Worm (Caenorhabditis elegans): ENCODE measurements around the gene cki-1.

Gene cki-1

ce11 chrII:7832054-7832453 lies 21.0 kb downstream of the cki-1 start, which contains the start of gene T09A5.14:
T09A5.14 (plus strand) TSS chrII:7832354.
- TF ChIP-seq eor-1 (tag; optimal IDR thresholded peaks at IDR 0.05) (no peak), jun-1 (tag; optimal IDR thresholded peaks at IDR 0.05) (no peak), hmg-11 (tag; optimal IDR thresholded peaks at IDR 0.05) (no peak)

- TF ChIP-seq nhr-43 (tag; optimal IDR thresholded peaks at IDR 0.05; ENCODE audit: poor library complexity, severe bottlenecking) (no peak), fos-1 (tag; optimal IDR thresholded peaks at IDR 0.05) (no peak), pha-4 (tag; optimal IDR thresholded peaks at IDR 0.05) (peak; percentile 28)
Observed at ce11 chrII:7835314-7835713, 24.3 kb downstream of the cki-1 start, which contains the start of gene cex-2. cex-2 (minus strand) TSS chrII:7835414.

ce11 chrII:7836613-7837226 lies 25.7 kb downstream of the cki-1 start:
- TF ChIP-seq egl-5 (tag; optimal IDR thresholded peaks at IDR 0.05) (peak; percentile 80), nhr-11 (tag; optimal IDR thresholded peaks at IDR 0.05) (peak; percentile 37), ZK546.5 (tag; optimal IDR thresholded peaks at IDR 0.05) (no peak), nfya-1 (tag; optimal IDR thresholded peaks at IDR 0.05; ENCODE audit: insufficient read depth) (peak; percentile 12), unc-62 (GFP tag; optimal IDR thresholded peaks at IDR 0.05) (peak; percentile 47), lin-39 (tag; optimal IDR thresholded peaks at IDR 0.05) (peak; percentile 59), egl-27 (tag; optimal IDR thresholded peaks at IDR 0.05) (no peak)

- TF ChIP-seq lin-39 (tag; optimal IDR thresholded peaks at IDR 0.05) (peak; percentile 91), elt-2 (tag; optimal IDR thresholded peaks at IDR 0.05) (no peak), nhr-12 (tag; optimal IDR thresholded peaks at IDR 0.05) (no peak), sea-2 (GFP tag; optimal IDR thresholded peaks at IDR 0.05) (peak; percentile 5), ceh-28 (tag; optimal IDR thresholded peaks at IDR 0.05) (no peak), nhr-11 (tag; optimal IDR thresholded peaks at IDR 0.05) (no peak), ceh-9 (tag; optimal IDR thresholded peaks at IDR 0.05) (no peak), nhr-25 (tag; optimal IDR thresholded peaks at IDR 0.05) (no peak), nhr-76 (tag; optimal IDR thresholded peaks at IDR 0.05) (no peak), egl-5 (tag; optimal IDR thresholded peaks at IDR 0.05) (no peak), jun-1 (tag; optimal IDR thresholded peaks at IDR 0.05) (no peak), ztf-11 (tag; optimal IDR thresholded peaks at IDR 0.05) (no peak), ama-1 (optimal IDR thresholded peaks at IDR 0.05) (no peak), fkh-2 (tag; optimal IDR thresholded peaks at IDR 0.05) (peak; percentile 51), nhr-28 (tag; optimal IDR thresholded peaks at IDR 0.05) (no peak), elt-1 (tag; optimal IDR thresholded peaks at IDR 0.05) (no peak), ceh-16 (tag; optimal IDR thresholded peaks at IDR 0.05) (no peak), aly-2 (tag; optimal IDR thresholded peaks at IDR 0.05) (no peak), R02D3.7 (tag; optimal IDR thresholded peaks at IDR 0.05) (no peak), nhr-23 (tag; optimal IDR thresholded peaks at IDR 0.05) (no peak), nhr-237 (tag; optimal IDR thresholded peaks at IDR 0.05) (no peak), nhr-43 (tag; optimal IDR thresholded peaks at IDR 0.05; ENCODE audit: poor library complexity, severe bottlenecking) (no peak), lsy-12 (tag; optimal IDR thresholded peaks at IDR 0.05) (no peak), skn-1 (tag; optimal IDR thresholded peaks at IDR 0.05) (no peak), nhr-77 (tag; optimal IDR thresholded peaks at IDR 0.05) (no peak), ztf-4 (tag; optimal IDR thresholded peaks at IDR 0.05) (no peak), pha-4 (tag; optimal IDR thresholded peaks at IDR 0.05) (peak; percentile 1), zag-1 (tag; optimal IDR thresholded peaks at IDR 0.05) (no peak), hmg-11 (tag; optimal IDR thresholded peaks at IDR 0.05) (no peak), snpc-4 (tag; optimal IDR thresholded peaks at IDR 0.05) (no peak), mml-1 (tag; optimal IDR thresholded peaks at IDR 0.05) (no peak), fos-1 (tag; optimal IDR thresholded peaks at IDR 0.05) (no peak), lin-15B (tag; optimal IDR thresholded peaks at IDR 0.05) (no peak), ceh-82 (tag; optimal IDR thresholded peaks at IDR 0.05) (no peak), mdl-1 (tag; optimal IDR thresholded peaks at IDR 0.05) (no peak), elt-3 (tag; optimal IDR thresholded peaks at IDR 0.05) (no peak), nfya-1 (tag; optimal IDR thresholded peaks at IDR 0.05; ENCODE audit: insufficient read depth) (peak; percentile 46), unc-62 (GFP tag; optimal IDR thresholded peaks at IDR 0.05) (no peak)
Observed at ce11 chrII:7838661-7839060, 27.6 kb downstream of the cki-1 start.

All from whole organism, L3 larva.